Worm (Caenorhabditis elegans) whole organism, young adult: Measurements from ENCODE around the gene F53F4.17.

Source experiments
- B0035.1 ChIP-seq: sonication (generic microtip); optimal IDR thresholded peaks from 2 replicates; lab custom pipeline; 2016; ENCODE audit warnings: missing genetic modification characterization, mild to moderate bottlenecking, missing compliant biosample characterization, missing genotype, missing genetic modification reagents
- pha-4 ChIP-seq: fragments of 150-350 bp; sonication (generic microtip); optimal IDR thresholded peaks from 2 replicates; lab custom pipeline; 2014; ENCODE audit warnings: missing biosample characterization, missing genetic modification reagents, missing genetic modification characterization

- TF ChIP-seq B0035.1, result no peak
- TF ChIP-seq pha-4, result no peak
Observed at ce11 chrV:13576828-13577227, 11.2 kb upstream of the F53F4.17 start.
